Fruit fly (Drosophila melanogaster): Measurements from ENCODE around the gene KrT95D.

dm6 chr3R:23991364-23991763, 40.3 kb downstream of the KrT95D start:
- TF ChIP-seq usp (GFP tag; optimal IDR thresholded peaks at IDR 0.05) (no peak), CG8478 (optimal IDR thresholded peaks at IDR 0.05) (no peak), psq (optimal IDR thresholded peaks at IDR 0.05) (no peak), EcR (GFP tag; optimal IDR thresholded peaks at IDR 0.05) (no peak), pan (optimal IDR thresholded peaks at IDR 0.05) (no peak)

Measured in whole organism.